Worm (Caenorhabditis elegans) whole organism, L1 larva: ENCODE data around the gene srx-34.

Experiments
- fkh-4 ChIP-seq: sonication (generic microtip); optimal IDR thresholded peaks from 2 replicates; lab custom pipeline; 2016; ENCODE audit warnings: missing compliant biosample characterization, missing genetic modification characterization, borderline replicate concordance
- grh-1 ChIP-seq: fragments of 200-800 bp; sonication (Bioruptor generic); IDR thresholded peaks from 2 replicates; pipeline ENCODE4 v1.3.6; 2022; ENCODE audit warnings: missing genetic modification reagents, missing genetic modification characterization, missing compliant biosample characterization
- lin-39 ChIP-seq: fragments of 150-350 bp; optimal IDR thresholded peaks from 2 replicates; lab custom pipeline; 2014; ENCODE audit warnings: missing biosample characterization, missing genetic modification reagents, missing genetic modification characterization
- nhr-11 ChIP-seq: fragments of 150-350 bp; optimal IDR thresholded peaks from 2 replicates; lab custom pipeline; 2014; ENCODE audit warnings: missing biosample characterization, missing genetic modification characterization
- pag-3 ChIP-seq: sonication (generic microtip); optimal IDR thresholded peaks from 2 replicates; lab custom pipeline; 2017; ENCODE audit warnings: missing genetic modification characterization, mild to moderate bottlenecking, missing compliant biosample characterization, antibody characterized with exemption, borderline replicate concordance; ENCODE audit not compliant: insufficient read depth
- unc-86 ChIP-seq: sonication (generic microtip); optimal IDR thresholded peaks from 2 replicates; lab custom pipeline; 2016; ENCODE audit warnings: missing genetic modification characterization, missing compliant biosample characterization

DNA sequence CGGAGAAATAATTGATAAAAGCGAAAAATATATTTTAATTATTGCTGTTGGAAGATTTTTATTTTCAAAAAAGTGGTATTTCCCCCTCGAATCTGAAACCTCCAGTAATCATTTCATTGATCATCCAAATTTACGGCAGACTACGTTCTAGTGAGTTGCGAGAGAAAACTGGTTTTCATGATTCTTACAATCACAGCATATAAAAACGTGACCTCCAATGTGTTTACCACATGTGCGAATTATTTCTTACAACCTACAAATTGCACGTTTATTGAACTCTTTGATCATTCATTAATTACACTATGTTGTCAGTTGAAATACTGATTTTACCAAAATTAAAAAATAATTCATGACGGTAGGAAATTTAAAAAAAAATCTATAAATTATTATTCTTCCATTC, 30.9 kb downstream of the srx-34 start:
- TF ChIP-seq pag-3 (tag; lab: Kevin White, UChicago) (no peak), fkh-4 (no peak), nhr-11 (tag; lab: Kevin White, UChicago) (no peak), lin-39 (tag; lab: Kevin White, UChicago) (no peak), grh-1 (GFP tag; lab: Robert Waterston, UW) (peak; percentile 91), unc-86 (tag; lab: Kevin White, UChicago) (no peak)
